Worm (Caenorhabditis elegans) whole organism, L4/young adult: ENCODE measurements around the gene talp-3.
A peak's percentile ranks its signal among the peaks of the same experiment; 100 is the strongest.

ENCODE experiments used
- dao-5 ChIP-seq: sonication (generic microtip); optimal IDR thresholded peaks from 2 replicates; lab custom pipeline; 2016; ENCODE audit warnings: missing genotype, missing genetic modification characterization, moderate library complexity, missing compliant biosample characterization
- him-1 ChIP-seq: sonication (generic microtip); optimal IDR thresholded peaks from 2 replicates; lab custom pipeline; 2016; ENCODE audit warnings: missing genotype, missing genetic modification reagents, missing genetic modification characterization, missing compliant biosample characterization

DNA sequence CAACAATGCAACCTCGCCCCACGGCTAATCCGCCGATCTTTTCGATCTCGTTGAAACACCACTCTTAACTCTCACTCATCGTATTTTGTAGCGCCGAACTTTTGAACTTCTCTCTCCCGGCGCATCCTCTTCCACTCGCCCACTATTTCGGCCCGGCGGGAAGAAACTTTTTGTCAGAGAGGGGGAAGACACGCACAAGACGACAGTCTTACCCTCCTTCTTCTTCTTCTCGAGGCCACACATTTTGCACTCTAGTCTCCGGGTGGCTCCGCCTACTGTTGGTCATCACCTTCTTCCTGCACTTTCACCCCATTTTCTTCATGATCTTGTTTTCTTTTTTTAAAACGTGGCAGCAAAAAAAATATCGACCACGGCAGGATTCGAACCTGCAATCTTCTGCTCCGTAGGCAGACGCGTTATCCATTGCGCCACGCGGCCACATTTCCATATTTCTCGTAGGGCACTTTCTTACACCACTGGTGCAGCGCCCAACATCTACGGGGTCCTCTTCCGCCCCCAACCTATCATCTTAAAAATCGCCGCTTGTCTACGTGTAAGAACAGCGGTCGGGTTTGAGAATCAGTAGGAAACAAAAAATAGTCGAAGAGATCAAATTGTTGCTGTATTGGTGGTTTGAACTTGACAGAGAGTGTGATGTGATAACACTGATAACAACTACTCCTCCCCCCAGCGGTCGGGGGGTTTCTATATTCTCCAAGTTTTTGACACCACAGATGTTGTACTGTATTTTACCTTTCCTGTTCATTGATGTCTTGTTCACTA, 42.0 kb downstream of the talp-3 start:
- TF ChIP-seq him-1 (tag; lab: Kevin White, UChicago) (no peak), dao-5 (tag; lab: Kevin White, UChicago) (peak; percentile 5)
